Worm (Caenorhabditis elegans) whole organism, early embryonic: Measurements from ENCODE around the gene mes-6.

Experiments
- B0310.2 ChIP-seq: sonication (generic microtip); optimal IDR thresholded peaks from 2 replicates; lab custom pipeline; 2016; ENCODE audit warnings: mild to moderate bottlenecking, missing genetic modification characterization, missing compliant biosample characterization
- F13C5.2 ChIP-seq: sonication (generic microtip); optimal IDR thresholded peaks from 2 replicates; lab custom pipeline; 2017; ENCODE audit warnings: mild to moderate bottlenecking, missing genetic modification characterization, inconsistent platforms, missing compliant biosample characterization
- aly-1 ChIP-seq: sonication (generic microtip); optimal IDR thresholded peaks from 2 replicates; lab custom pipeline; 2016; ENCODE audit warnings: missing genetic modification characterization, missing compliant biosample characterization
- ama-1 ChIP-seq: fragments of 150-350 bp; optimal IDR thresholded peaks from 2 replicates; lab custom pipeline; 2014
- ceh-36 ChIP-seq: sonication (generic microtip); optimal IDR thresholded peaks from 2 replicates; lab custom pipeline; 2016; ENCODE audit warnings: missing genetic modification characterization, inconsistent platforms, missing compliant biosample characterization
- ets-7 ChIP-seq: sonication (generic microtip); optimal IDR thresholded peaks from 2 replicates; lab custom pipeline; 2016; ENCODE audit warnings: missing genotype, missing genetic modification characterization, missing compliant biosample characterization
- flt-1 ChIP-seq: fragments of 200-800 bp; sonication (Bioruptor generic); IDR thresholded peaks from 2 replicates; pipeline ENCODE4 v1.3.6; 2022; ENCODE audit warnings: missing genetic modification characterization, missing compliant biosample characterization
- hmbx-1 ChIP-seq: sonication (generic microtip); optimal IDR thresholded peaks from 2 replicates; lab custom pipeline; 2016; ENCODE audit warnings: mild to moderate bottlenecking, missing genetic modification characterization, missing compliant biosample characterization
- hnd-1 ChIP-seq: sonication (generic microtip); optimal IDR thresholded peaks from 2 replicates; lab custom pipeline; 2016; ENCODE audit warnings: missing genetic modification characterization, missing compliant biosample characterization
- pes-1 ChIP-seq: fragments of 200-800 bp; sonication (Bioruptor generic); IDR thresholded peaks from 2 replicates; pipeline ENCODE4 v1.3.6; 2022; ENCODE audit warnings: missing genetic modification reagents, missing genetic modification characterization, missing compliant biosample characterization
- scrt-1 ChIP-seq: fragments of 200-800 bp; sonication (Bioruptor generic); IDR thresholded peaks from 2 replicates; pipeline ENCODE4 v1.3.6; 2022; ENCODE audit warnings: missing genetic modification characterization, missing compliant biosample characterization
- sea-1 ChIP-seq: fragments of 200-800 bp; sonication (Bioruptor generic); conservative IDR thresholded peaks from 2 replicates; pipeline ENCODE4 v1.3.6; 2022; ENCODE audit warnings: missing genetic modification characterization, missing compliant biosample characterization
- tbx-11 ChIP-seq: fragments of 200-800 bp; sonication (Bioruptor generic); IDR thresholded peaks from 2 replicates; pipeline ENCODE4 v1.3.6; 2022; ENCODE audit warnings: missing genetic modification characterization, missing compliant biosample characterization

ce11 chrIV:8526050-8526449 is 15.0 kb downstream of the mes-6 start:
- no peak for TF ChIP-seq ama-1 (lab: Kevin White, UChicago)
- no peak for TF ChIP-seq B0310.2 (tag; lab: Kevin White, UChicago)
- no peak for TF ChIP-seq tbx-11
- no peak for TF ChIP-seq ets-7
- no peak for TF ChIP-seq ceh-36 (tag; lab: Kevin White, UChicago)
- TF ChIP-seq scrt-1 (GFP tag; lab: Robert Waterston, UW): no peak
- no peak for TF ChIP-seq sea-1 (GFP tag; lab: Robert Waterston, UW)
- TF ChIP-seq F13C5.2 (tag; lab: Kevin White, UChicago): no peak
- TF ChIP-seq hmbx-1: no peak
- no peak for TF ChIP-seq aly-1 (tag; lab: Kevin White, UChicago)
- no peak for TF ChIP-seq hnd-1 (tag; lab: Kevin White, UChicago)
- TF ChIP-seq pes-1: no peak
- no peak for TF ChIP-seq flt-1 (GFP tag; lab: Robert Waterston, UW)
